Worm (Caenorhabditis elegans) whole organism, young adult: ENCODE measurements around the gene pygl-1.

ENCODE experiments used
- lag-1 ChIP-seq: fragments of 200-800 bp; sonication (Bioruptor generic); IDR thresholded peaks from 2 replicates; pipeline ENCODE4 v1.3.6; 2022; ENCODE audit warnings: missing genetic modification reagents, missing genetic modification characterization, missing compliant biosample characterization
- madf-10 ChIP-seq: sonication (generic microtip); optimal IDR thresholded peaks from 2 replicates; lab custom pipeline; 2016; ENCODE audit warnings: mild to moderate bottlenecking, missing genetic modification characterization, missing compliant biosample characterization
- repo-1 ChIP-seq: sonication (generic microtip); optimal IDR thresholded peaks from 2 replicates; lab custom pipeline; 2017; ENCODE audit warnings: mild to moderate bottlenecking, missing genetic modification characterization, missing compliant biosample characterization
- somi-1 ChIP-seq: fragments of 200-800 bp; sonication (Bioruptor generic); optimal IDR thresholded peaks from 2 replicates; lab custom pipeline; 2018; ENCODE audit warnings: mild to moderate bottlenecking, missing genetic modification characterization, missing compliant biosample characterization

ce11 chrV:3582671-3583070 lies 3.8 kb downstream of the pygl-1 start:
- no peak for TF ChIP-seq repo-1 (tag; lab: Kevin White, UChicago)
- TF ChIP-seq somi-1 (GFP tag; lab: Kevin White, UChicago): no peak
- TF ChIP-seq madf-10 (tag; lab: Kevin White, UChicago): no peak
- no peak for TF ChIP-seq lag-1
